Fruit fly (Drosophila melanogaster): ENCODE data around the gene Cse1.

The Cse1 gene

dm6 chr2L:16788885-16789284 is 36.1 kb downstream of the Cse1 start (continued):
- TF ChIP-seq ham (GFP tag; IDR thresholded peaks at IDR 0.05) (no peak), ap (GFP tag; IDR thresholded peaks at IDR 0.05) (no peak), sim (GFP tag; IDR thresholded peaks at IDR 0.05) (no peak), wek (GFP tag; optimal IDR thresholded peaks at IDR 0.05) (no peak), eve (GFP tag; optimal IDR thresholded peaks at IDR 0.05) (no peak), CG8281 (tag; optimal IDR thresholded peaks at IDR 0.05) (no peak), unpg (GFP tag; optimal IDR thresholded peaks at IDR 0.05) (no peak), CG5245 (GFP tag; optimal IDR thresholded peaks at IDR 0.05) (no peak)

- no peak for TF ChIP-seq CG43689 (GFP tag; IDR thresholded peaks at IDR 0.05)
- TF ChIP-seq CG11695 (GFP tag; IDR thresholded peaks at IDR 0.05), result 0 out of 3 replicates have a peak, but pooled peaks have one; percentile 15
- TF ChIP-seq fru (optimal IDR thresholded peaks at IDR 0.05), result peak; percentile 52
- peak; percentile 85 for TF ChIP-seq CG8290 (GFP tag; optimal IDR thresholded peaks at IDR 0.05)
- peak in 1 of 2 experiments; percentile 38 for TF ChIP-seq CG8290 (tag; optimal IDR thresholded peaks at IDR 0.05)
- no peak for TF ChIP-seq Dfd (GFP tag; optimal IDR thresholded peaks at IDR 0.05)
- no peak for TF ChIP-seq H15 (GFP tag; IDR thresholded peaks at IDR 0.05)
- TF ChIP-seq CG8478 (optimal IDR thresholded peaks at IDR 0.05), result peak; percentile 73
- 0 out of 3 replicates have a peak, but pooled peaks have one; percentile 19 for TF ChIP-seq knrl (GFP tag; IDR thresholded peaks at IDR 0.05; ENCODE audit: partially characterized antibody)
- TF ChIP-seq CG11723 (GFP tag; optimal IDR thresholded peaks at IDR 0.05), result no peak
- no peak for TF ChIP-seq stc (GFP tag; IDR thresholded peaks at IDR 0.05)
- TF ChIP-seq Rfx (GFP tag; IDR thresholded peaks at IDR 0.05), result 0 out of 2 replicates have a peak, but pooled peaks have one; percentile 7
- TF ChIP-seq CG1832 (GFP tag; optimal IDR thresholded peaks at IDR 0.05), result peak; percentile 30
- no peak for TF ChIP-seq unc-4 (GFP tag; IDR thresholded peaks at IDR 0.05; ENCODE audit: partially characterized antibody)
- TF ChIP-seq CG15073 (GFP tag; optimal IDR thresholded peaks at IDR 0.05), result no peak
- peak; percentile 10 for TF ChIP-seq Med (GFP tag)
- peak; percentile 90 for TF ChIP-seq CG12155 (GFP tag; optimal IDR thresholded peaks at IDR 0.05)
- TF ChIP-seq phol (tag; optimal IDR thresholded peaks at IDR 0.05), result peak; percentile 49
- TF ChIP-seq ash1 (GFP tag; optimal IDR thresholded peaks at IDR 0.05), result no peak
- peak; percentile 98 for TF ChIP-seq p53 (GFP tag; optimal IDR thresholded peaks at IDR 0.05)
- TF ChIP-seq chm (GFP tag; IDR thresholded peaks at IDR 0.05), result no peak
- TF ChIP-seq Lim3 (GFP tag; IDR thresholded peaks at IDR 0.05), result no peak
- TF ChIP-seq nerfin-1 (tag; optimal IDR thresholded peaks at IDR 0.05), result no peak
- 0 out of 2 replicates have a peak, but pooled peaks have one; percentile 9 for TF ChIP-seq slbo (GFP tag; IDR thresholded peaks at IDR 0.05)
- TF ChIP-seq ci (GFP tag; IDR thresholded peaks at IDR 0.05), result 0 out of 3 replicates have a peak, but pooled peaks have one; percentile 19
- TF ChIP-seq CG3838 (GFP tag; optimal IDR thresholded peaks at IDR 0.05), result no peak
- no peak for TF ChIP-seq ems (GFP tag; optimal IDR thresholded peaks at IDR 0.05)
- no peak for TF ChIP-seq hbn (GFP tag; IDR thresholded peaks at IDR 0.05; ENCODE audit: partially characterized antibody)
- peak; percentile 85 for TF ChIP-seq stwl (tag; optimal IDR thresholded peaks at IDR 0.05)
- TF ChIP-seq CG12659 (GFP tag; optimal IDR thresholded peaks at IDR 0.05), result no peak
- no peak for TF ChIP-seq CG10543 (GFP tag; optimal IDR thresholded peaks at IDR 0.05)
- TF ChIP-seq Six4 (GFP tag; optimal IDR thresholded peaks at IDR 0.05), result no peak
- TF ChIP-seq Ets65A (GFP tag), result peak; percentile 66
- no peak for TF ChIP-seq lilli (GFP tag; optimal IDR thresholded peaks at IDR 0.05)
- peak; percentile 77 for TF ChIP-seq CG10321 (GFP tag; IDR thresholded peaks at IDR 0.05)
- TF ChIP-seq CG7271 (tag; optimal IDR thresholded peaks at IDR 0.05), result no peak
These were observed 37.5 kb downstream of the Cse1 start for dm6 chr2L:16787548-16787947.
